Fruit fly (Drosophila melanogaster): ENCODE measurements around the gene Cyp313a4.

DNA sequence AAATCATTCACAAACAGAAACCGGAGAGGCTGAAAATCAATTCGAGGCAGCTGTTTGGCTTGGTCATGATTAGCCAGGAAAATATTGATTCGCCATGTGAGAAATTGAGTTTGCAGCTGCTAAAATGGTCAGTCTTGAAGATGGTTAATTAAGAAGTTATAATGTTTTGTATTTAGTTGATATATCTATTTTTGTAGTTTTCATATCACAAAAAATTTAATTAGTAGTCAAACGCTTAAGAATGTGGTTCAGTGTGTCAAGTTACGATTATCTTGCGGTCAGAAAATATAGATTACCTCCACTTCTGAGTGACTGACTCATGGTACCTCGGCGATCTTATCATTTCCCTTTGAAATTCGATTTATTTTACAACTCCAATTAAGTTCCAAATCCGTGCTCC is 34.2 kb downstream of the Cyp313a4 start:
- no peak for TF ChIP-seq CG12768 (GFP tag; optimal IDR thresholded peaks at IDR 0.05)
- TF ChIP-seq kay (GFP tag; ENCODE audit: borderline replicate concordance), result peak; percentile 54
- no peak for TF ChIP-seq CG14711 (tag; optimal IDR thresholded peaks at IDR 0.05)
- TF ChIP-seq Hr96 (GFP tag; optimal IDR thresholded peaks at IDR 0.05), result no peak
